Worm (Caenorhabditis elegans) whole organism, L4 larva: ENCODE measurements around the gene zak-1.

Experiments used
- D1046.2 ChIP-seq: fragments of 200-800 bp; sonication (Bioruptor generic); IDR thresholded peaks from 2 replicates; pipeline ENCODE4 v1.3.6; 2022; ENCODE audit warnings: missing genetic modification characterization, missing compliant biosample characterization
- F26F4.8 ChIP-seq: fragments of 200-800 bp; sonication (Bioruptor generic); conservative IDR thresholded peaks from 2 replicates; pipeline ENCODE4 v1.3.6; 2022; ENCODE audit warnings: missing genetic modification characterization, missing compliant biosample characterization
- F44E2.7 ChIP-seq: fragments of 200-800 bp; sonication (Bioruptor generic); IDR thresholded peaks from 2 replicates; pipeline ENCODE4 v2.1.2; 2022; ENCODE audit warnings: missing genetic modification characterization, missing compliant biosample characterization
- T26A8.4 ChIP-seq: fragments of 200-800 bp; sonication (Bioruptor generic); IDR thresholded peaks from 2 replicates; pipeline ENCODE4 v1.3.6; 2022; ENCODE audit warnings: missing genetic modification characterization, missing compliant biosample characterization
- Y105C5A.15 ChIP-seq: fragments of 200-800 bp; sonication (Bioruptor generic); IDR thresholded peaks from 2 replicates; pipeline ENCODE4 v1.3.6; 2022; ENCODE audit warnings: missing genetic modification characterization, missing compliant biosample characterization
- Y48G9A.11 ChIP-seq: fragments of 200-800 bp; sonication (Bioruptor generic); IDR thresholded peaks from 2 replicates; pipeline ENCODE4 v1.3.6; 2022; ENCODE audit warnings: missing genetic modification reagents, missing genetic modification characterization, missing compliant biosample characterization
- Y75B8A.6 ChIP-seq: fragments of 200-800 bp; sonication (Bioruptor generic); IDR thresholded peaks from 2 replicates; pipeline ENCODE4 v1.3.6; 2022; ENCODE audit warnings: missing genetic modification reagents, missing genetic modification characterization, missing compliant biosample characterization
- ZK337.2 ChIP-seq: fragments of 200-800 bp; sonication (Bioruptor generic); IDR thresholded peaks from 2 replicates; pipeline ENCODE4 v1.3.6; 2022; ENCODE audit warnings: missing genetic modification reagents, missing genetic modification characterization, missing compliant biosample characterization
- ZK546.5 ChIP-seq, 2 experiments: sonication (generic microtip); optimal IDR thresholded peaks; 2 replicates each; lab custom pipeline; 2017; ENCODE audit warnings: missing biosample characterization in 2 of 2, missing genetic modification characterization in 2 of 2
- aha-1 ChIP-seq: fragments of 150-350 bp; peaks from one replicate; lab custom pipeline; 2014; ENCODE audit warnings: missing biosample characterization, missing genetic modification characterization
- ama-1 ChIP-seq: fragments of 150-350 bp; optimal IDR thresholded peaks from 2 replicates; lab custom pipeline; 2014; ENCODE audit warnings: inconsistent platforms, mixed read lengths
- arid-1 ChIP-seq: fragments of 200-800 bp; sonication (Bioruptor generic); conservative IDR thresholded peaks from 2 replicates; pipeline ENCODE4 v1.3.6; 2022; ENCODE audit warnings: missing genetic modification reagents, missing genetic modification characterization, missing compliant biosample characterization
- ceh-20 ChIP-seq: fragments of 200-800 bp; sonication (Bioruptor generic); IDR thresholded peaks from 2 replicates; pipeline ENCODE4 v1.3.6; 2022; ENCODE audit warnings: missing genetic modification reagents, missing genetic modification characterization, missing compliant biosample characterization
- ceh-28 ChIP-seq: fragments of 150-350 bp; optimal IDR thresholded peaks from 2 replicates; lab custom pipeline; 2014; ENCODE audit warnings: missing biosample characterization, missing genetic modification reagents, missing genetic modification characterization
- ces-1 ChIP-seq: fragments of 150-350 bp; sonication (generic microtip); optimal IDR thresholded peaks from 4 replicates; lab custom pipeline; 2014; ENCODE audit warnings: missing biosample characterization, missing genetic modification reagents, missing genetic modification characterization
- ctbp-1 ChIP-seq: fragments of 200-800 bp; sonication (Bioruptor generic); IDR thresholded peaks from 2 replicates; pipeline ENCODE4 v1.3.6; 2022; ENCODE audit warnings: missing genetic modification reagents, missing genetic modification characterization, missing compliant biosample characterization
- daf-16 ChIP-seq, 3 experiments: sonication (generic microtip); optimal IDR thresholded peaks; 2 replicates each; lab custom pipeline; 2016 to 2017; ENCODE audit warnings: missing genetic modification characterization in 3 of 3, missing genetic modification reagents in 3 of 3, mild to moderate bottlenecking in 2 of 3, missing compliant biosample characterization in 2 of 3, missing biosample characterization in 1 of 3, moderate library complexity in 1 of 3
- daf-8 ChIP-seq: fragments of 200-800 bp; sonication (Bioruptor generic); IDR thresholded peaks from 2 replicates; pipeline ENCODE4 v1.3.6; 2022; ENCODE audit warnings: missing genetic modification characterization, missing compliant biosample characterization
- dmd-6 ChIP-seq: fragments of 200-800 bp; sonication (Bioruptor generic); IDR thresholded peaks from 2 replicates; pipeline ENCODE4 v1.3.6; 2022; ENCODE audit warnings: missing genetic modification reagents, missing genetic modification characterization, missing compliant biosample characterization
- duxl-1 ChIP-seq: sonication (generic microtip); optimal IDR thresholded peaks from 2 replicates; lab custom pipeline; 2016; ENCODE audit warnings: mild to moderate bottlenecking, missing genetic modification characterization, moderate library complexity, missing compliant biosample characterization; ENCODE audit not compliant: poor library complexity
- egl-43 ChIP-seq: fragments of 200-800 bp; sonication (Bioruptor generic); IDR thresholded peaks from 2 replicates; pipeline ENCODE4 v1.3.6; 2022; ENCODE audit warnings: missing genetic modification reagents, missing genetic modification characterization, missing compliant biosample characterization
- hlh-11 ChIP-seq: fragments of 200-800 bp; sonication (Bioruptor generic); optimal IDR thresholded peaks from 2 replicates; lab custom pipeline; 2018; ENCODE audit warnings: mild to moderate bottlenecking, missing genetic modification characterization, missing compliant biosample characterization
- lim-7 ChIP-seq: fragments of 200-800 bp; sonication (Bioruptor generic); IDR thresholded peaks from 2 replicates; pipeline ENCODE4 v1.3.6; 2022; ENCODE audit warnings: missing genetic modification characterization, missing compliant biosample characterization
- lin-15B ChIP-seq: fragments of 150-350 bp; sonication (generic microtip); optimal IDR thresholded peaks from 3 replicates; lab custom pipeline; 2014; ENCODE audit warnings: missing biosample characterization, missing genetic modification characterization
- lin-38 ChIP-seq: fragments of 200-800 bp; sonication (Bioruptor generic); IDR thresholded peaks from 2 replicates; pipeline ENCODE4 v1.3.6; 2022; ENCODE audit warnings: missing genetic modification reagents, missing genetic modification characterization, missing compliant biosample characterization
- lsy-2 ChIP-seq, 2 experiments: fragments of 150-350 bp in 1 of 2; sonication (generic microtip) in 1 of 2; optimal IDR thresholded peaks; 2 replicates each; lab custom pipeline; 2014 to 2017; ENCODE audit warnings: missing biosample characterization in 2 of 2, missing genetic modification characterization in 2 of 2
- nhr-111 ChIP-seq: fragments of 200-800 bp; sonication (Bioruptor generic); optimal IDR thresholded peaks from 2 replicates; lab custom pipeline; 2018; ENCODE audit warnings: mild to moderate bottlenecking, missing genetic modification characterization, missing compliant biosample characterization
- nhr-237 ChIP-seq: sonication (generic microtip); optimal IDR thresholded peaks from 2 replicates; lab custom pipeline; 2017; ENCODE audit warnings: missing biosample characterization, missing genetic modification characterization
- nhr-28 ChIP-seq: fragments of 150-350 bp; optimal IDR thresholded peaks from 2 replicates; lab custom pipeline; 2014; ENCODE audit warnings: missing biosample characterization, missing genetic modification characterization
- nhr-42 ChIP-seq: fragments of 200-800 bp; sonication (Bioruptor generic); IDR thresholded peaks from 2 replicates; pipeline ENCODE4 v1.3.6; 2022; ENCODE audit warnings: missing genetic modification characterization, missing compliant biosample characterization
- nhr-48 ChIP-seq: sonication (generic microtip); optimal IDR thresholded peaks from 2 replicates; lab custom pipeline; 2016; ENCODE audit warnings: mild to moderate bottlenecking, missing genetic modification characterization, missing compliant biosample characterization
- nhr-77 ChIP-seq: fragments of 150-350 bp; optimal IDR thresholded peaks from 2 replicates; lab custom pipeline; 2014; ENCODE audit warnings: missing biosample characterization, missing genetic modification characterization
- pqm-1 ChIP-seq: sonication (generic microtip); optimal IDR thresholded peaks from 2 replicates; lab custom pipeline; 2017; ENCODE audit warnings: missing biosample characterization, missing genetic modification characterization
- snpc-4 ChIP-seq: fragments of 150-350 bp; optimal IDR thresholded peaks from 2 replicates; lab custom pipeline; 2014; ENCODE audit warnings: missing biosample characterization, missing genetic modification characterization
- spr-3 ChIP-seq: fragments of 200-800 bp; sonication (Bioruptor generic); optimal IDR thresholded peaks from 2 replicates; lab custom pipeline; 2018; ENCODE audit warnings: mild to moderate bottlenecking, missing genetic modification characterization, missing compliant biosample characterization
- unc-130 ChIP-seq: sonication (generic microtip); optimal IDR thresholded peaks from 2 replicates; lab custom pipeline; 2016; ENCODE audit warnings: missing genetic modification reagents, missing genetic modification characterization, missing compliant biosample characterization
- unc-62 ChIP-seq, 3 experiments: fragments of 150-350 bp in 1 of 3; sonication (generic microtip); optimal IDR thresholded peaks in 2 of 3; peaks in 1 of 3; 1 replicate in 1 of 3; 2 replicates in 2 of 3; lab custom pipeline; 2014 to 2017; ENCODE audit warnings: missing biosample characterization in 3 of 3, missing genetic modification characterization in 3 of 3, missing genetic modification reagents in 3 of 3, missing genotype in 1 of 3
- zag-1 ChIP-seq: fragments of 150-350 bp; optimal IDR thresholded peaks from 2 replicates; lab custom pipeline; 2014; ENCODE audit warnings: missing biosample characterization, missing genetic modification characterization
- zfp-2 ChIP-seq: sonication (generic microtip); optimal IDR thresholded peaks from 2 replicates; lab custom pipeline; 2016; ENCODE audit warnings: mild to moderate bottlenecking, missing genetic modification characterization, missing compliant biosample characterization
- zfp-3 ChIP-seq: fragments of 200-800 bp; sonication (Bioruptor generic); conservative IDR thresholded peaks from 2 replicates; pipeline ENCODE4 v1.3.6; 2022; ENCODE audit warnings: missing genetic modification reagents, missing genetic modification characterization, missing compliant biosample characterization

zak-1 gene

DNA sequence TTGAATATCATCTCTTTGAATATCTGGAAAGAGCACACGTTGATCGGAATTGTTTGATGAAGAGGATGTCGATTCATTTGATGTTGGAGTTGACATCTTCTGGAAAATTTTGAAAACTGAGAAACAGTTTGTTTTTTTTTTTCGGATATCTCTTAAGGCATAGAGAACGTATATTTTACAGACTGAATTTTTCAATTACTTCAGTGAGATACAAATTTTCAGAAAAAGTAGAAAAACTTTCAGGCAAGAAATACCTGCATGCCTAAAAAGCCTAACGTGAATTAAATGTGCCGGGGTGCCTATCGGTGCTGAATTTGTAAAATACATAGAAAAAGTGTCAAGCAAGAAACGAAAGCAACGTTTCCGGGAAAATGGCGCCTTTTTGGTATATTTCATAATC is at the start of gene zak-1:
TSS of gene zak-1 (minus strand) at position 101 of the 400 bp plus-strand sequence.
- TF ChIP-seq nhr-111 (GFP tag; lab: Kevin White, UChicago) (no peak), aha-1 (tag; lab: Kevin White, UChicago) (peak; percentile 67)

DNA sequence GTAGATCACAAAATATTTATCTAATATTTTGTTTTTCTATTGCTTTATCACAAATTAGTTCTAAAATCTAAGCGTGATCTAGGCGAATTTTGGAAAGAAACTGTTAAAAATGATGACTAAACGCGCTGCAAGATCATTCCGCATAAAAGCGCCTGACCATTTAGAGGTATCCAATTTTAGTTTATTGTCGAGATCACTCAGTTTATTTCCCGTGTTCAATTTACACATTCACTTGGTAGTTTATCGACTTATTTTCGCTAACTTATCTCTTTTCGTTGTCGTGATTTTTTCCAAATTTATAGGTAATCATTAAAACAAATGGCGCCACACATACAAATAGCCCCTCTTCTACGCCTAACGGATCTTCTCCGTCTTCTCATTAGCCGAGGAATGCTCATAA is 49.8 kb upstream of the zak-1 start, which contains the start of gene T07E3.2:
TSS of gene T07E3.2 (plus strand) at position 301 of the 400 bp plus-strand sequence.
- no peak for TF ChIP-seq unc-130 (GFP tag; lab: Kevin White, UChicago)
- TF ChIP-seq nhr-28 (tag; lab: Kevin White, UChicago), result no peak
- TF ChIP-seq nhr-77 (tag; lab: Kevin White, UChicago), result no peak
- no peak for TF ChIP-seq ctbp-1 (GFP tag; lab: Robert Waterston, UW)
- TF ChIP-seq ama-1 (lab: Kevin White, UChicago), result no peak
- no peak for TF ChIP-seq dmd-6 (GFP tag; lab: Robert Waterston, UW)
- TF ChIP-seq ces-1, result no peak
- TF ChIP-seq nhr-237, result no peak
- no peak for TF ChIP-seq ceh-28 (tag; lab: Kevin White, UChicago)
- no peak for TF ChIP-seq ZK546.5 (tag; optimal IDR thresholded peaks at IDR 0.05; lab: Kevin White, UChicago)
- TF ChIP-seq hlh-11 (tag; lab: Kevin White, UChicago), result no peak
- TF ChIP-seq, all 104 proteins: peak for 0

DNA sequence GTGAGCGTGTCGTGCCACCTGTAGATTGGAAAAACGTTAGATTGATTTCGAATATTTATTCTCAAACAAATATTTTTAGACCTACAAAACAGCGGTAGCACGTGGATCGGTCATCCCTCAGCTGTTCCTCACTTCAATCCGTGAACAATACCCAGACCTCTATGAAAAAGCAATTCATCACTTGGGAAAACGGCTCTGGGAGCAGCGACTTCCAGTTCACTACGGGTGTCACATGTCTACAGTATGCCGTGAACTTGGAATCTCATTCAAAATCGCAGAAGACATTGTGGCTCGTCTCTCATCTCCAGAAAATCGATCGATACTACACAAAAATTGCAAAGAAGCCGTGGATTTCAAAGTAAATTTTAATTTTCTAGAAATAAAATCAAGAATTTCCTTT is 47.9 kb upstream of the zak-1 start:
- TF ChIP-seq lim-7 (GFP tag; lab: Robert Waterston, UW), result no peak
- TF ChIP-seq dmd-6 (GFP tag; lab: Robert Waterston, UW), result peak; percentile 13; the same call in 1 of the 2 replicates

DNA sequence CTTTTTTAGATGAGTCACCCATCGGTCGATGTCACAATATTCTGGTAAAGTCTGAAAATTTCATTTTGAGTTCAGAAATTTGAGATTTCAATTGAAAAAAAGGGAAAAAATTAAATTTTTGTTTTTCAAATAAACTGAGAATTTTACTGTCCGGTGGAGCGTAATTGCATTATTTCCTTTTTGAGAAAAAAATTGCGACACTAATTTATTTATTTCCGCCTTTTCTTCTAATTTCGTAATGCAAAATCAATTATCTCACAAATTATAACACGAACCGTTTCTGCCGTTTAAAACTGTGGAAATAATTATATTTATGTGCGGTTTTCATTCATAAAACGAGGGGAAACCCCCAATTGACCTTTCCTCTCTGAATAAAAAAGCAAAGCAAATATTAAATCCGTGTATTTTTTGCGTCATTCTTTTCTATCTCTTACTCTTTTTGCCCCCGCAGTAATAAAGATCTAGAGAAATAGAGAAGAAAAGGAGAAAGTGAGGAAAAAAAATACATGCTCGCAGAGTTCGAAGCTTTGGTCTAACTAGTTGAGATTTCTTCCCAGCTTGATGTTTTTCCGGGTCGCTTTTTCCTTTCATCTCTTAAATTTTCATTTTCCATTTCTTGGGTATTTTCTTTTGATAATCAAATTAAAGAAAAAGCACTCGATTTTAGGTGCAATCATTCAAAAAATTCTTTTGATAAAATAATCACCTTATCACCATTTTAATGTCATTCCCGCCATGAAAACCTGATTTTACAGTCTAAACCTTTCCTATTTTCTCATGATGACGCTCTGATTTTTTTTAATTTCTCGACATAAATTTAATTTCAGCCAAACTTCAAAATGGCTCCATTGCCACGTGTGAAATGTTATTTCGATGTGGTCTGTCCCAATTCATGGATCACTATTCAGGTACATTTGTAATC is 46.7 kb upstream of the zak-1 start, which contains the start of the genes brc-2 and T07E3.3:
TSS of gene brc-2 (minus strand) at position 51 of the 922 bp plus-strand sequence.
TSS of gene T07E3.3 (plus strand) at position 822 of the 922 bp plus-strand sequence.
- no peak for TF ChIP-seq ceh-20 (GFP tag; lab: Robert Waterston, UW)
- TF ChIP-seq zag-1 (tag; lab: Kevin White, UChicago), result no peak
- no peak for TF ChIP-seq F26F4.8
- peak; percentile 74 for TF ChIP-seq aha-1 (tag; lab: Kevin White, UChicago)
- peak in 1 of 2 experiments; percentile 37 for TF ChIP-seq lsy-2 (tag; optimal IDR thresholded peaks at IDR 0.05; lab: Kevin White, UChicago)
- no peak for TF ChIP-seq nhr-42 (GFP tag; lab: Robert Waterston, UW)
- no peak for TF ChIP-seq Y75B8A.6 (GFP tag; lab: Robert Waterston, UW)
- no peak for TF ChIP-seq T26A8.4 (GFP tag; lab: Robert Waterston, UW)
- TF ChIP-seq daf-8 (GFP tag; lab: Robert Waterston, UW), result no peak
- peak; percentile 40; the same call in 1 of the 2 replicates for TF ChIP-seq dmd-6 (GFP tag; lab: Robert Waterston, UW)
- TF ChIP-seq D1046.2 (GFP tag; lab: Robert Waterston, UW), result no peak
- peak; percentile 61 for TF ChIP-seq lin-38
- TF ChIP-seq spr-3 (GFP tag; lab: Kevin White, UChicago), result no peak
- peak; percentile 17 for TF ChIP-seq pqm-1

DNA sequence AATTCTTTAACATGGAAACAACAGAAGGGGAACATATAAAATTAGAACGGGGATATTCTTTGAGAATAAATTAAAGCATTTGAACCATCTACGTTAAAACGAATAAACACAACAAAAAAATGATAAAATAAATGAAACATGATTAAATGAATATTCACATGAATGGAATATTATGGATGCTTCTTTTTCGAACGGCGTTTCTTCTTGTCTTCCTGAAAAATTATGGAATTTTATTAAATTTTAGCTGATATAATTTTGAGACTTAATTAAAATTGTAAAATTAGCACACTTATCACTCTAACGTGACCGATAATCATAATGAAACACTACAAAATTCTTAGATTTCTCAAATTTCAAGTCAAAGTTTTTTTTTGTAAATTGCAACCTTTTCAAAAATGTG is 44.0 kb upstream of the zak-1 start:
- TF ChIP-seq ceh-20 (GFP tag; lab: Robert Waterston, UW), result no peak
- TF ChIP-seq lin-15B (tag; lab: Kevin White, UChicago), result no peak
- TF ChIP-seq arid-1 (GFP tag; lab: Robert Waterston, UW), result peak; percentile 55; the same call in 1 of the 2 replicates
- TF ChIP-seq snpc-4, result no peak
- TF ChIP-seq ama-1 (lab: Kevin White, UChicago), result no peak
- TF ChIP-seq Y105C5A.15 (GFP tag; lab: Robert Waterston, UW), result no peak
- TF ChIP-seq zfp-2 (tag; lab: Kevin White, UChicago), result no peak
- TF ChIP-seq daf-16 (GFP tag; optimal IDR thresholded peaks at IDR 0.05; lab: Kevin White, UChicago), result peak in 1 of 2 experiments; percentile 51
- TF ChIP-seq daf-16 (tag; optimal IDR thresholded peaks at IDR 0.05; lab: Kevin White, UChicago), result no peak
- TF ChIP-seq unc-62 (GFP tag; optimal IDR thresholded peaks at IDR 0.05 in 1 of 2; lab: Kevin White, UChicago), result no peak
- TF ChIP-seq unc-62 (tag; optimal IDR thresholded peaks at IDR 0.05; lab: Kevin White, UChicago), result no peak
- peak; percentile 55; the same call in 1 of the 2 replicates for TF ChIP-seq T26A8.4 (GFP tag; lab: Robert Waterston, UW)
- TF ChIP-seq duxl-1 (tag; lab: Kevin White, UChicago), result no peak
- no peak for TF ChIP-seq egl-43
- no peak for TF ChIP-seq ZK337.2
- TF ChIP-seq nhr-48 (tag; lab: Kevin White, UChicago), result no peak
- TF ChIP-seq nhr-111 (GFP tag; lab: Kevin White, UChicago), result no peak
- no peak for TF ChIP-seq Y48G9A.11 (GFP tag; lab: Robert Waterston, UW)
- 0 out of 2 replicates have a peak, but pooled peaks have one; percentile 29 for TF ChIP-seq zfp-3 (GFP tag; lab: Robert Waterston, UW)
- no peak for TF ChIP-seq D1046.2 (GFP tag; lab: Robert Waterston, UW)
- TF ChIP-seq F44E2.7 (GFP tag; lab: Robert Waterston, UW), result no peak
- no peak for TF ChIP-seq ceh-28 (tag; lab: Kevin White, UChicago)
